Worm (Caenorhabditis elegans) whole organism, L2 larva: ENCODE measurements around the gene R144.11.
A peak's percentile ranks its signal among the peaks of the same experiment; 100 is the strongest.
"Not testable (repeated sequence)": the region's sequence is repeated elsewhere in the genome, so short reads cannot be mapped to it uniquely, and the experiment has no call there.

Source experiments
- C34F6.9 ChIP-seq: fragments of 150-350 bp; optimal IDR thresholded peaks from 2 replicates; lab custom pipeline; 2014; ENCODE audit warnings: missing biosample characterization, missing genetic modification characterization
- F13H6.1 ChIP-seq: sonication (generic microtip); optimal IDR thresholded peaks from 2 replicates; lab custom pipeline; 2016; ENCODE audit warnings: missing genetic modification characterization, missing compliant biosample characterization
- Y55F3AM.14 ChIP-seq: fragments of 200-800 bp; sonication (Bioruptor generic); optimal IDR thresholded peaks from 2 replicates; lab custom pipeline; 2018; ENCODE audit warnings: mild to moderate bottlenecking, missing genetic modification characterization, missing compliant biosample characterization
- ZK546.5 ChIP-seq: sonication (generic microtip); optimal IDR thresholded peaks from 2 replicates; lab custom pipeline; 2017; ENCODE audit warnings: missing biosample characterization, missing genetic modification characterization
- alr-1 ChIP-seq: fragments of 150-350 bp; optimal IDR thresholded peaks from 2 replicates; lab custom pipeline; 2014; ENCODE audit warnings: missing biosample characterization, missing genetic modification characterization
- aly-2 ChIP-seq: fragments of 150-350 bp; optimal IDR thresholded peaks from 2 replicates; lab custom pipeline; 2014; ENCODE audit warnings: missing biosample characterization, missing genetic modification characterization
- blmp-1 ChIP-seq: sonication (generic microtip); optimal IDR thresholded peaks from 2 replicates; lab custom pipeline; 2017; ENCODE audit warnings: missing genetic modification characterization, mild to moderate bottlenecking, missing compliant biosample characterization, antibody characterized with exemption, moderate library complexity; ENCODE audit not compliant: insufficient read depth
- ceh-16 ChIP-seq: fragments of 150-350 bp; optimal IDR thresholded peaks from 2 replicates; lab custom pipeline; 2014; ENCODE audit warnings: missing biosample characterization, missing genetic modification characterization
- ceh-82 ChIP-seq: fragments of 150-350 bp; optimal IDR thresholded peaks from 2 replicates; lab custom pipeline; 2014; ENCODE audit warnings: missing biosample characterization, missing genetic modification characterization
- crh-2 ChIP-seq: sonication (generic microtip); optimal IDR thresholded peaks from 2 replicates; lab custom pipeline; 2017; ENCODE audit warnings: missing biosample characterization, missing genetic modification characterization
- dmd-4 ChIP-seq: sonication (generic microtip); optimal IDR thresholded peaks from 2 replicates; lab custom pipeline; 2017; ENCODE audit warnings: missing biosample characterization, missing genetic modification characterization
- egl-27 ChIP-seq: sonication (generic microtip); optimal IDR thresholded peaks from 3 replicates; lab custom pipeline; 2017; ENCODE audit warnings: missing biosample characterization, missing genetic modification reagents, missing genetic modification characterization
- elt-1 ChIP-seq: fragments of 150-350 bp; optimal IDR thresholded peaks from 2 replicates; lab custom pipeline; 2014; ENCODE audit warnings: missing biosample characterization, missing genetic modification characterization
- fos-1 ChIP-seq: fragments of 150-350 bp; optimal IDR thresholded peaks from 2 replicates; lab custom pipeline; 2014; ENCODE audit warnings: missing biosample characterization, missing genetic modification characterization
- gmeb-1 ChIP-seq: fragments of 150-350 bp; optimal IDR thresholded peaks from 2 replicates; lab custom pipeline; 2014; ENCODE audit warnings: missing biosample characterization, missing genetic modification characterization
- lin-11 ChIP-seq: fragments of 150-350 bp; sonication (generic microtip); optimal IDR thresholded peaks from 2 replicates; lab custom pipeline; 2014; ENCODE audit warnings: missing biosample characterization, missing genetic modification characterization, inconsistent platforms, mixed read lengths
- lin-13 ChIP-seq: fragments of 150-350 bp; optimal IDR thresholded peaks from 2 replicates; lab custom pipeline; 2014; ENCODE audit warnings: missing biosample characterization, missing genetic modification reagents, missing genetic modification characterization
- lin-39 ChIP-seq: fragments of 150-350 bp; optimal IDR thresholded peaks from 2 replicates; lab custom pipeline; 2014; ENCODE audit warnings: missing biosample characterization, missing genetic modification reagents, missing genetic modification characterization
- lsy-2 ChIP-seq, 2 experiments: fragments of 150-350 bp in 1 of 2; sonication (generic microtip) in 1 of 2; optimal IDR thresholded peaks; 2 replicates each; lab custom pipeline; 2014 to 2017; ENCODE audit warnings: missing biosample characterization in 2 of 2, missing genetic modification characterization in 2 of 2
- mab-5 ChIP-seq: fragments of 150-350 bp; optimal IDR thresholded peaks from 2 replicates; lab custom pipeline; 2014; ENCODE audit warnings: missing biosample characterization, missing genetic modification characterization
- mdl-1 ChIP-seq, 2 experiments: fragments of 150-350 bp in 1 of 2; sonication (generic microtip) in 1 of 2; optimal IDR thresholded peaks; 2 replicates each; lab custom pipeline; 2017; ENCODE audit warnings: missing biosample characterization in 2 of 2, missing genetic modification characterization in 2 of 2
- nhr-11 ChIP-seq: fragments of 150-350 bp; optimal IDR thresholded peaks from 2 replicates; lab custom pipeline; 2014; ENCODE audit warnings: missing biosample characterization, missing genetic modification characterization
- nhr-12 ChIP-seq: fragments of 150-350 bp; optimal IDR thresholded peaks from 2 replicates; lab custom pipeline; 2014; ENCODE audit warnings: missing biosample characterization, missing genetic modification characterization
- nhr-129 ChIP-seq: fragments of 150-350 bp; optimal IDR thresholded peaks from 2 replicates; lab custom pipeline; 2014; ENCODE audit warnings: missing biosample characterization, missing genetic modification characterization
- nhr-21 ChIP-seq: fragments of 150-350 bp; optimal IDR thresholded peaks from 2 replicates; lab custom pipeline; 2014; ENCODE audit warnings: missing biosample characterization, missing genetic modification characterization
- nhr-25 ChIP-seq: fragments of 150-350 bp; sonication (generic microtip); optimal IDR thresholded peaks from 3 replicates; lab custom pipeline; 2014; ENCODE audit warnings: missing biosample characterization, missing genetic modification characterization
- nhr-6 ChIP-seq: fragments of 150-350 bp; optimal IDR thresholded peaks from 2 replicates; lab custom pipeline; 2014; ENCODE audit warnings: missing biosample characterization, missing genetic modification characterization
- nhr-77 ChIP-seq: fragments of 150-350 bp; optimal IDR thresholded peaks from 2 replicates; lab custom pipeline; 2014; ENCODE audit warnings: missing biosample characterization, missing genetic modification characterization
- sem-4 ChIP-seq: fragments of 150-350 bp; optimal IDR thresholded peaks from 2 replicates; lab custom pipeline; 2014; ENCODE audit warnings: missing biosample characterization, missing genetic modification reagents, missing genetic modification characterization
- skn-1 ChIP-seq: sonication (generic microtip); optimal IDR thresholded peaks from 2 replicates; lab custom pipeline; 2017; ENCODE audit warnings: missing biosample characterization, missing genetic modification characterization
- sma-9 ChIP-seq, 2 experiments: fragments of 150-350 bp in 1 of 2; sonication (generic microtip) in 1 of 2; optimal IDR thresholded peaks; 2 replicates each; lab custom pipeline; 2014 to 2016; ENCODE audit warnings: missing genetic modification characterization in 2 of 2, mild to moderate bottlenecking in 1 of 2, missing biosample characterization in 1 of 2, missing compliant biosample characterization in 1 of 2, missing genetic modification reagents in 1 of 2, moderate library complexity in 1 of 2
- snpc-4 ChIP-seq: fragments of 150-350 bp; optimal IDR thresholded peaks from 2 replicates; lab custom pipeline; 2014; ENCODE audit warnings: missing biosample characterization, missing genetic modification characterization
- unc-55 ChIP-seq: fragments of 150-350 bp; sonication (generic microtip); optimal IDR thresholded peaks from 3 replicates; lab custom pipeline; 2014; ENCODE audit warnings: missing biosample characterization, missing genetic modification reagents, missing genetic modification characterization
- unc-62 ChIP-seq: fragments of 150-350 bp; optimal IDR thresholded peaks from 2 replicates; lab custom pipeline; 2014; ENCODE audit warnings: missing biosample characterization, missing genetic modification reagents, missing genetic modification characterization
- zag-1 ChIP-seq: fragments of 150-350 bp; optimal IDR thresholded peaks from 2 replicates; lab custom pipeline; 2014; ENCODE audit warnings: missing biosample characterization, missing genetic modification characterization
- ztf-11 ChIP-seq: sonication (generic microtip); optimal IDR thresholded peaks from 2 replicates; lab custom pipeline; 2017; ENCODE audit warnings: missing biosample characterization, missing genetic modification characterization
- ztf-4 ChIP-seq: fragments of 150-350 bp; optimal IDR thresholded peaks from 2 replicates; lab custom pipeline; 2014; ENCODE audit warnings: missing biosample characterization, missing genetic modification characterization

R144.11 gene

DNA sequence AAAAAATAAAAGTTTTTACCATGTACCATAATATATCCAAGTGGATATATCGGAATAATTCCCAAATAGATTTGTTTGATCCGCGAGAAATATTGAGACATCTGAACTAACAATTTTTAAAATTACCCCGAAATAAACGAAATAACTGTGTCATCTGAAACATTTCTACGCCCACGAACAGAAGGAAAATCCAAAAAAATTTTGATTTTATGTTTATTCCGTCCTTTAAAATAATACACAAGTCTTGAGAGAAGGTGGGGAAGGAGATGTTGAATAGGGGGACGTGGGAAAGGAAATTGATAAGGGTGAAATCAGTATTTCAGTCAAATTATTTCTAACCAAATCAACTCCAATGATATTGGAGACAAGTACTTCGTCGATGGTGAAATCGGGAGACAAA lies at the start of gene R144.11:
Gene R144.11, minus strand, starts transcription at position 101 of the 400 bp plus-strand sequence.
- no peak for TF ChIP-seq mdl-1 (tag; optimal IDR thresholded peaks at IDR 0.05; lab: Kevin White, UChicago)
- TF ChIP-seq aly-2: peak; percentile 2
- no peak for TF ChIP-seq Y55F3AM.14
- no peak for TF ChIP-seq sem-4 (tag; lab: Kevin White, UChicago)
- no peak for TF ChIP-seq mab-5
- no peak for TF ChIP-seq dmd-4 (tag; lab: Kevin White, UChicago)
- TF ChIP-seq skn-1: no peak
- no peak for TF ChIP-seq nhr-21 (tag; lab: Kevin White, UChicago)

DNA sequence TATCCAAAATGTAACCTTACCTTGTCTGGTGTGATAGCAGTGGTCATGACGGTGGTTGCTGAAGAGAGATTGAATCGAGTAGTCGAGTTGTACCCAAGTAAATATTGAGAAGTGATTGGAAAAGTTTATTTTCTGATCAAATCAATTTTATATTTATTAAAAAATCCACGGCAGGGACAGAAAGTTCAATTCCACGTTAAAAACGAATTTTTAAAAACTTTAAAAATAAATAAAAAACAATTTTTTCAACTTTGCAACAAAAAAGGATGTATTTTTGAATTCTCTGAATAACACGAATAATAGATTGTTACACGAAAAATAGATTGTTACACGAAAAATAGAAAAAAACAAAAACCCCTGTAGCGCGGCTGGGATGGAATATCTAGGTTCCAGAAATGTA lies 47.1 kb upstream of the R144.11 start, which contains the start of gene C45G9.9:
Gene C45G9.9, minus strand, starts transcription at position 101 of the 400 bp plus-strand sequence.
- TF ChIP-seq fos-1, lin-39, ZK546.5 (tag; lab: Kevin White, UChicago): not testable (repeated sequence)

DNA sequence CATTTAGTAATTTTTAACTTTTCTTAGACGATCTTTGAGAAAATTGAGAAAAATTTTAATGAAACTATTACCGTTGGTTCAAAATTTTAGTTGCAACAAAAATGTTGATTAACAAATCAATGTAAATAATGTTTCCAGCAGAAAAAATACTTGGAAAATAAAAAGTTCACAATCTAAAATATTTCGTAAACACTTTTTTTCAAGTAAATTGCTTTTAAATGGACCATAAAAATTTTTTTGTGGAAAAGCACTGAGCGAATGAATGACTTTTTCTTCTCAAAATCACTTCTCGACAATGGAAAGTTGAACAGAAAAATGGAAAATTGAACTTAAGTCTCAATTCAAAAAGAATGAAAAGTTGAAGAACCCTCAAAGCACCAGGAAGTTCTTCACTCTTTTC lies 44.9 kb upstream of the R144.11 start, which contains the start of gene C45G9.8:
Gene C45G9.8, minus strand, starts transcription at position 101 of the 400 bp plus-strand sequence.
- no peak for TF ChIP-seq nhr-77 (tag; lab: Kevin White, UChicago)
- TF ChIP-seq lin-39 (tag; lab: Kevin White, UChicago): no peak
- no peak for TF ChIP-seq mab-5
- TF ChIP-seq egl-27 (tag; lab: Kevin White, UChicago): no peak
- TF ChIP-seq alr-1 (tag; lab: Kevin White, UChicago): no peak
- TF ChIP-seq nhr-11: no peak
- no peak for TF ChIP-seq nhr-6
- no peak for TF ChIP-seq F13H6.1
- TF ChIP-seq ZK546.5 (tag; lab: Kevin White, UChicago): no peak
- TF ChIP-seq elt-1: no peak
- no peak for TF ChIP-seq lin-13 (GFP tag; lab: Kevin White, UChicago)

DNA sequence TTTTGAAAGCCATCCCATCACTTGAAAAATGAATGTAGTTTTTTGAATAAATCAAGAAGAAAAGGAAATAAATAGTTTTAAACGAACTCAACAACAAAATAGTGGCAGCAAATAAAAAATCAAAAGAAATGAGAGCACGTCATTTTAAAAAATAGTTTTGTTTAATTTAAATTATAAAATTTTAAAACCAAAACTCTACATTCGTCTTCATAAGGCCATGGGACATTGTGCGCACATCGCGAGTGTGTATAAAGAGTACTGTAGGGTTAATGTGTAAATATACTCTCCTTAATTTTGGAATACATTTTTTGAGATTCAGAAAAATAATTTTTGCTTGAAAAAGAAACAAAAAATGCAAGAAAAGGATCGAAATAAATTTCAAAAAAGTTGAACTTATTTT lies 43.3 kb upstream of the R144.11 start, which contains the start of gene C45G9.15:
Gene C45G9.15, minus strand, starts transcription at position 101 of the 400 bp plus-strand sequence.
- TF ChIP-seq fos-1 (tag; lab: Kevin White, UChicago) (no peak), ztf-4 (tag; lab: Kevin White, UChicago) (no peak), sma-9 (GFP tag; optimal IDR thresholded peaks at IDR 0.05; lab: Kevin White, UChicago) (no peak), sma-9 (tag; optimal IDR thresholded peaks at IDR 0.05; lab: Kevin White, UChicago) (no peak), lin-11 (no peak), dmd-4 (tag; lab: Kevin White, UChicago) (no peak), ceh-16 (tag; lab: Kevin White, UChicago) (no peak), lin-39 (tag; lab: Kevin White, UChicago) (no peak), alr-1 (tag; lab: Kevin White, UChicago) (no peak)

DNA sequence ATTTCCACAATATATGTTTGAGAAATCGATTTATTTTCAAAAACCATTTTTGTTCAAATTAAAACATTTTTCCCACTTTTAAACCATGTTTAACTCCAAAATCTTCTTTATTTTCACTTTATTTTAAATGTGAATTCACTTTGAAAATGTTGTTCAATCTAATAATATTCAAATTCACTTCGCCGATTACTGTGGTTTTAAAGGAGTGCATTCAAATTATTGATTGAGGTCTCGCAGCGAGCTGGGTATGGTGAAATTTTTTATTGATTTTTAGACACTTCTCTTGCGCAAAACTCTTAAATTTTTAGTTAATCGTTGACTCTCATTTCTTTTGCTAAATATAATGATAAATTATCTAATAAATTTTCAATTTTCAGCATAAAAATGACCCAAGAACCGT lies 39.1 kb upstream of the R144.11 start, which contains the start of gene C45G9.5:
Gene C45G9.5, plus strand, starts transcription at position 378 of the 400 bp plus-strand sequence.
- TF ChIP-seq unc-62 (GFP tag; lab: Kevin White, UChicago) (no peak), nhr-25 (no peak), egl-27 (tag; lab: Kevin White, UChicago) (no peak), lin-11 (no peak), nhr-77 (tag; lab: Kevin White, UChicago) (no peak)
- TF ChIP-seq, all 48 proteins: peak for 0

DNA sequence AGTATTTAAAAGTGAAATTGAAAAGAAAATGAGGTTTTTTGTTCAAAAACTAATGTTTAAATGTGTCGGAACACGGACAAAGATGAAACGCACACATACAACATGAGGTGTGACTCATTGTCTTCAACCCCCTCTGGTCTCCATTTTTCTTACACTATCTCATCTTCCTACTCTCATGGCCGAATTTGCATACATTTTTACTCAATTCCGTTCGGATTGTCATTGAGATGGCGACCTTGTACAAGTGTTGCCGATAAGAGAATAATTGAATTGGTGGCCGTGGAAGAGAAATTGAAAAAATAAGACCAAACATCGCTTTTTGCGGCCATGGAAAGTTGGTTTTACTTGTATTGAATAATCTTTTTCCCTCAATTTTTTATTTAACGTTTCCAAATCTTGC lies 38.5 kb upstream of the R144.11 start, which contains the start of gene txbp-3:
Gene txbp-3, minus strand, starts transcription at position 285 of the 400 bp plus-strand sequence.
- peak; percentile 70 for TF ChIP-seq crh-2 (tag; lab: Kevin White, UChicago)
- TF ChIP-seq ceh-16 (tag; lab: Kevin White, UChicago): peak; percentile 40
- no peak for TF ChIP-seq ztf-11
- TF ChIP-seq zag-1 (tag; lab: Kevin White, UChicago): no peak
- TF ChIP-seq gmeb-1: peak; percentile 3
- no peak for TF ChIP-seq mab-5
- TF ChIP-seq snpc-4 (tag; lab: Kevin White, UChicago): peak; percentile 5
- TF ChIP-seq fos-1 (tag; lab: Kevin White, UChicago): peak; percentile 99
- TF ChIP-seq nhr-25: peak; percentile 79
- peak; percentile 17 for TF ChIP-seq sem-4 (tag; lab: Kevin White, UChicago)
- peak; percentile 71 for TF ChIP-seq C34F6.9 (tag; lab: Kevin White, UChicago)
- TF ChIP-seq sma-9 (GFP tag; optimal IDR thresholded peaks at IDR 0.05; lab: Kevin White, UChicago): peak; percentile 41
- TF ChIP-seq sma-9 (tag; optimal IDR thresholded peaks at IDR 0.05; lab: Kevin White, UChicago): no peak
- TF ChIP-seq lsy-2 (tag; optimal IDR thresholded peaks at IDR 0.05; lab: Kevin White, UChicago): peak in 1 of 2 experiments; percentile 52
- TF ChIP-seq blmp-1 (tag; lab: Kevin White, UChicago): no peak
- no peak for TF ChIP-seq nhr-6
- TF ChIP-seq F13H6.1: peak; percentile 36
- TF ChIP-seq nhr-129: peak; percentile 28
- peak; percentile 74 for TF ChIP-seq unc-55 (GFP tag; lab: Kevin White, UChicago)
- no peak for TF ChIP-seq lin-11
- TF ChIP-seq ceh-82 (tag; lab: Kevin White, UChicago): no peak
- no peak for TF ChIP-seq nhr-12 (tag; lab: Kevin White, UChicago)
- TF ChIP-seq lin-13 (GFP tag; lab: Kevin White, UChicago): peak; percentile 60
- TF ChIP-seq, all 48 proteins: peak for 14
